Worm (Caenorhabditis elegans) whole organism, L4/young adult: Measurements from ENCODE around the gene T06E4.5.

Experiments
- dao-5 ChIP-seq: sonication (generic microtip); optimal IDR thresholded peaks from 2 replicates; lab custom pipeline; 2016; ENCODE audit warnings: missing genotype, missing genetic modification characterization, moderate library complexity, missing compliant biosample characterization
- him-1 ChIP-seq: sonication (generic microtip); optimal IDR thresholded peaks from 2 replicates; lab custom pipeline; 2016; ENCODE audit warnings: missing genotype, missing genetic modification reagents, missing genetic modification characterization, missing compliant biosample characterization

ce11 chrV:9632348-9632747 is 1.3 kb downstream of the T06E4.5 start:
- TF ChIP-seq dao-5 (tag; lab: Kevin White, UChicago) (no peak), him-1 (no peak)
